Worm (Caenorhabditis elegans): ENCODE measurements around the gene C14A4.13.

Gene C14A4.13

ce11 chrII:10652112-10652511 is 33.9 kb downstream of the C14A4.13 start, which contains the start of gene nphp-1:
Gene nphp-1, minus strand, starts transcription at chrII:10652256.
- TF ChIP-seq B0310.2 (tag; optimal IDR thresholded peaks at IDR 0.05) (no peak), hmbx-1 (tag; optimal IDR thresholded peaks at IDR 0.05) (no peak), ceh-36 (tag; optimal IDR thresholded peaks at IDR 0.05) (no peak), ama-1 (optimal IDR thresholded peaks at IDR 0.05) (no peak), tbx-37 (GFP tag; conservative IDR thresholded peaks at IDR 0.05) (no peak), hmg-4 (GFP tag; optimal IDR thresholded peaks at IDR 0.05) (no peak), tbx-11 (GFP tag; IDR thresholded peaks at IDR 0.05) (no peak), hnd-1 (tag; optimal IDR thresholded peaks at IDR 0.05) (no peak), scrt-1 (GFP tag; IDR thresholded peaks at IDR 0.05) (no peak), pes-1 (GFP tag; IDR thresholded peaks at IDR 0.05) (no peak)

DNA sequence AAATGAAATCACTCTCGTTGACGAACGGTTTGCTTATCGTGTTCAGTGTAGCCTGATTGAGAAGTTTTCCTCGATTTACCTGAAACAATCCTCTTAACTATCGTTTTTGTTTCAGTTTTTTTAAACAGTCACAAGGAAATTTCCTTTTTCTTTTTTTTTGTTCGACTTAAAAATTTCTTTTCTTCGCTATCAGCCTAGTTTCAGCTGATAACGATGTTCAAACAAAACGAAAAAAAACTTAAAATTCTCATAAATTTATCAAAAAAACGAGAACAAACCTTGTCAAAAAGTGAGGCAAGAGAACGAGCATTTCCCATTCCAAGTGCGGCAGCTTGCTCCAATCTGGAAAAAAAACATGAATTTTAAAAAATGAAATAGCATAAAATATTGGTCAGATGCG is 35.3 kb downstream of the C14A4.13 start:
- TF ChIP-seq tbx-11 (GFP tag; IDR thresholded peaks at IDR 0.05): no peak
- no peak for TF ChIP-seq aly-1 (tag; optimal IDR thresholded peaks at IDR 0.05)
- no peak for TF ChIP-seq ceh-36 (tag; optimal IDR thresholded peaks at IDR 0.05)
- TF ChIP-seq hnd-1 (tag; optimal IDR thresholded peaks at IDR 0.05): no peak
- TF ChIP-seq tbx-37 (GFP tag; conservative IDR thresholded peaks at IDR 0.05): no peak
- no peak for TF ChIP-seq ceh-13 (GFP tag; optimal IDR thresholded peaks at IDR 0.05)

DNA sequence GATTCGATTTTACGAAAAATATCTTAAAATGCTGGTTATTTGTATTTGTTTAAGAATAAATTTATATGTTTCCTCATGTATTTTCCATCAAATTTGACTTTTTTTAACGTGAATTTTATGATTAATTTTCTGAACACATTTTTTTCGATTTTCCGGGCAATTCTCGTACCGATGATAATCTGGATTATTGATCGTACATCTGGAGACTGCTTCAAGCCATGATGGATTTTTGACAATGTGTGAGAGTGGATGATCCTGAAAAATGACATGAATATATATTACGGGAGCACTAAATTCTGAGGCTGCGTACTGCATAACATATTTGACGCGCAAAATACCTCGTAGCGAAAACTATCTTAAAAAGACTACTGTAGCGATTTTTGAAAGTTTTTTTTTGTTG is 36.2 kb downstream of the C14A4.13 start:
- TF ChIP-seq F13C5.2 (tag; optimal IDR thresholded peaks at IDR 0.05) (no peak), B0310.2 (tag; optimal IDR thresholded peaks at IDR 0.05) (no peak), ceh-36 (tag; optimal IDR thresholded peaks at IDR 0.05) (no peak), hnd-1 (tag; optimal IDR thresholded peaks at IDR 0.05) (no peak), hmbx-1 (tag; optimal IDR thresholded peaks at IDR 0.05) (no peak), scrt-1 (GFP tag; IDR thresholded peaks at IDR 0.05) (no peak), sea-1 (GFP tag; conservative IDR thresholded peaks at IDR 0.05) (no peak)

- TF ChIP-seq tbx-37 (GFP tag; conservative IDR thresholded peaks at IDR 0.05) (no peak), ceh-36 (tag; optimal IDR thresholded peaks at IDR 0.05) (no peak), B0310.2 (tag; optimal IDR thresholded peaks at IDR 0.05) (no peak), hnd-1 (tag; optimal IDR thresholded peaks at IDR 0.05) (no peak), ama-1 (optimal IDR thresholded peaks at IDR 0.05) (no peak), aly-1 (tag; optimal IDR thresholded peaks at IDR 0.05) (no peak), scrt-1 (GFP tag; IDR thresholded peaks at IDR 0.05) (no peak), tra-4 (tag; optimal IDR thresholded peaks at IDR 0.05) (no peak), F13C5.2 (tag; optimal IDR thresholded peaks at IDR 0.05) (no peak), tbx-11 (GFP tag; IDR thresholded peaks at IDR 0.05) (no peak), ets-7 (tag; optimal IDR thresholded peaks at IDR 0.05) (no peak)
Observed at ce11 chrII:10656395-10656794, 38.1 kb downstream of the C14A4.13 start.

DNA sequence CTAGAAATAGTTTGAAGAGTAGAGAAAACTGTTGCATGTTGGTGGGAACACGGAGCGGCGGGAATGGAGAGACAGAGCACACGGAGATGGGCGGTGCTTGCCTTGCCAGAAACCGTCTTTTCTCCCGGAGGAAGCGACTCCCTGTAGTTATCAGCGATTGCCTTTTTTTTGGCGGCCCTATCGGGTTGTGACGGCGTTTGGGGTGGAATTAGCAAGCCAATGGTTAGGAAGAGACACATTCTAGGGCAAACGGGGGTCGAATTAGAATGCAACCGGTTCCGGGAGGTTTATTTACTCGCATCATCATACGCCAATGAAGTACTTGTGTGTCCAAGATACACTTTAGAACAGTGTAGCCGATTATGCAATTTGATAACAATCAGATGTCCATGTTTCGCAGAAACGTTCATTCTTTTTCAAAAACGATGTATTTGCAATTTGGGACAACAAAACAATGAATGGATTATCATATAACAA is 39.4 kb downstream of the C14A4.13 start, which contains the start of gene lact-3:
TSS of gene lact-3 (minus strand) at position 51 of the 477 bp plus-strand sequence.
- 0 out of 2 replicates have a peak, but pooled peaks have one; percentile 9 for TF ChIP-seq sea-1 (GFP tag; conservative IDR thresholded peaks at IDR 0.05)
- no peak for TF ChIP-seq scrt-1 (GFP tag; IDR thresholded peaks at IDR 0.05)
- TF ChIP-seq B0310.2 (tag; optimal IDR thresholded peaks at IDR 0.05): no peak
- no peak for TF ChIP-seq F13C5.2 (tag; optimal IDR thresholded peaks at IDR 0.05)

- TF ChIP-seq hmbx-1 (tag; optimal IDR thresholded peaks at IDR 0.05): no peak
- no peak for TF ChIP-seq flt-1 (GFP tag; IDR thresholded peaks at IDR 0.05)
- TF ChIP-seq hnd-1 (tag; optimal IDR thresholded peaks at IDR 0.05): no peak
- no peak for TF ChIP-seq ets-7 (tag; optimal IDR thresholded peaks at IDR 0.05)
- no peak for TF ChIP-seq F13C5.2 (tag; optimal IDR thresholded peaks at IDR 0.05)
- TF ChIP-seq pes-1 (GFP tag; IDR thresholded peaks at IDR 0.05): no peak
- no peak for TF ChIP-seq ceh-13 (GFP tag; optimal IDR thresholded peaks at IDR 0.05)
- TF ChIP-seq ama-1 (optimal IDR thresholded peaks at IDR 0.05): no peak
Observed at ce11 chrII:10658576-10659256, 40.5 kb downstream of the C14A4.13 start, which contains the start of the genes snu-13 and rsp-7. Gene snu-13, minus strand, starts transcription at chrII:10658626. Gene rsp-7, plus strand, starts transcription at chrII:10659206.

ce11 chrII:10659585-10659984 is 41.3 kb downstream of the C14A4.13 start:
- TF ChIP-seq ama-1 (optimal IDR thresholded peaks at IDR 0.05) (no peak), tbx-11 (GFP tag; IDR thresholded peaks at IDR 0.05) (no peak), scrt-1 (GFP tag; IDR thresholded peaks at IDR 0.05) (no peak), ets-7 (tag; optimal IDR thresholded peaks at IDR 0.05) (no peak), sea-1 (GFP tag; conservative IDR thresholded peaks at IDR 0.05) (no peak)

DNA sequence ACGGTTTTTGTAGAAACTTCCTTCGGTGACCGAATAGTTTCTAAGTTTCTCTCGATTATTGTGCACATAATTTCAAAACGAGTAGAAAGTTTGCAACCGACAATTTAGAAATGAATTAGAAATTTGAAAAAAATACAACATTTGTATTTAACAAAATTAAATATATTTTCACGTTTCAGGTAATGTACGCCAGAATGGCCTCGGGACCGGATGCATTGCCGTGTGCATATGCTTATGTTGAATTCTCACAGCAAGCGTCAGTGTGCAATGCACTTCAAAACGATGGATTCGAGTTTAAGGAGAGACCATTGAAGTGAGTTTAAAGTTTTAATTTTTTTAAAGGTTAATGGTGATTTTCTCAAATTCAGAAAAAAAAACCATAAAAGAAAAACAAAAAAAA is 42.6 kb downstream of the C14A4.13 start, which contains the start of gene marc-2:
TSS of gene marc-2 (minus strand) at position 101 of the 400 bp plus-strand sequence.
- TF ChIP-seq tbx-37 (GFP tag; conservative IDR thresholded peaks at IDR 0.05) (no peak), pes-1 (GFP tag; IDR thresholded peaks at IDR 0.05) (no peak), ets-7 (tag; optimal IDR thresholded peaks at IDR 0.05) (no peak), hnd-1 (tag; optimal IDR thresholded peaks at IDR 0.05) (no peak), ama-1 (optimal IDR thresholded peaks at IDR 0.05) (no peak), ceh-13 (GFP tag; optimal IDR thresholded peaks at IDR 0.05) (no peak), B0310.2 (tag; optimal IDR thresholded peaks at IDR 0.05) (no peak), flt-1 (GFP tag; IDR thresholded peaks at IDR 0.05) (no peak), F13C5.2 (tag; optimal IDR thresholded peaks at IDR 0.05) (no peak), tbx-11 (GFP tag; IDR thresholded peaks at IDR 0.05) (no peak), hmg-4 (GFP tag; optimal IDR thresholded peaks at IDR 0.05) (no peak), sea-1 (GFP tag; conservative IDR thresholded peaks at IDR 0.05) (no peak), hmbx-1 (tag; optimal IDR thresholded peaks at IDR 0.05) (no peak), aly-1 (tag; optimal IDR thresholded peaks at IDR 0.05) (no peak), scrt-1 (GFP tag; IDR thresholded peaks at IDR 0.05) (no peak), ceh-36 (tag; optimal IDR thresholded peaks at IDR 0.05) (no peak), tra-4 (tag; optimal IDR thresholded peaks at IDR 0.05) (no peak)
